Worm (Caenorhabditis elegans) whole organism, L3 larva: Measurements from ENCODE around the gene spig-8.

ENCODE experiments used
- ama-1 ChIP-seq: fragments of 150-350 bp; optimal IDR thresholded peaks from 2 replicates; lab custom pipeline; 2018
- daf-12 ChIP-seq: fragments of 150-350 bp; optimal IDR thresholded peaks from 2 replicates; lab custom pipeline; 2014; ENCODE audit warnings: missing biosample characterization, missing genetic modification reagents, missing genetic modification characterization
- nhr-237 ChIP-seq: fragments of 150-350 bp; optimal IDR thresholded peaks from 2 replicates; lab custom pipeline; 2014; ENCODE audit warnings: missing biosample characterization, missing genetic modification characterization
- nhr-77 ChIP-seq: fragments of 150-350 bp; optimal IDR thresholded peaks from 2 replicates; lab custom pipeline; 2014; ENCODE audit warnings: missing biosample characterization, missing genetic modification characterization
- ztf-11 ChIP-seq: fragments of 150-350 bp; optimal IDR thresholded peaks from 2 replicates; lab custom pipeline; 2014; ENCODE audit warnings: missing biosample characterization, missing genetic modification characterization

ce11 chrV:7084612-7085139, 30.0 kb downstream of the spig-8 start, which contains the start of gene mys-1:
- TF ChIP-seq nhr-237 (tag; lab: Kevin White, UChicago) (no peak), nhr-77 (tag; lab: Kevin White, UChicago) (no peak), ama-1 (lab: Kevin White, UChicago) (no peak), ztf-11 (no peak), daf-12 (tag; lab: Kevin White, UChicago) (no peak)
